Fruit fly (Drosophila melanogaster): Measurements from ENCODE around the gene CG3793.

Gene CG3793

dm6 chr2L:15752096-15752495 is 11.9 kb upstream of the CG3793 start, which contains the start of gene Mtr4 (continued):
- TF ChIP-seq sqz (GFP tag; optimal IDR thresholded peaks at IDR 0.05) (no peak), CTCF (GFP tag; optimal IDR thresholded peaks at IDR 0.05) (no peak), D (optimal IDR thresholded peaks at IDR 0.05) (no peak), D (GFP tag; optimal IDR thresholded peaks at IDR 0.05) (no peak), trem (tag; optimal IDR thresholded peaks at IDR 0.05) (peak; percentile 3), crol (GFP tag; IDR thresholded peaks at IDR 0.05) (no peak), ato (GFP tag; IDR thresholded peaks at IDR 0.05; ENCODE audit: partially characterized antibody) (peak; percentile 19; the same call in 1 of the 2 replicates), CHES-1-like (GFP tag; optimal IDR thresholded peaks at IDR 0.05) (no peak), Dref (GFP tag; IDR thresholded peaks at IDR 0.05) (peak; percentile 79), CG30020 (tag; optimal IDR thresholded peaks at IDR 0.05) (peak; percentile 11), crp (GFP tag; optimal IDR thresholded peaks at IDR 0.05) (peak in 1 of 2 experiments; percentile 42), CG7963 (GFP tag; IDR thresholded peaks at IDR 0.05; ENCODE audit: partially characterized antibody) (peak; percentile 33; the same call in 1 of the 3 replicates), sens (GFP tag) (peak; percentile 33), CG17385 (GFP tag; optimal IDR thresholded peaks at IDR 0.05) (no peak), CG10209 (GFP tag; optimal IDR thresholded peaks at IDR 0.05) (no peak), CG4424 (GFP tag; optimal IDR thresholded peaks at IDR 0.05) (no peak), bbx (GFP tag; IDR thresholded peaks at IDR 0.05; ENCODE audit: partially characterized antibody) (peak; percentile 67), Atf6 (GFP tag; IDR thresholded peaks at IDR 0.05) (no peak), CG17612 (GFP tag; IDR thresholded peaks at IDR 0.05) (no peak), dimm (GFP tag; IDR thresholded peaks at IDR 0.05) (no peak), CG14860 (GFP tag; IDR thresholded peaks at IDR 0.05; ENCODE audit: partially characterized antibody) (no peak), Dp (GFP tag; optimal IDR thresholded peaks at IDR 0.05) (peak; percentile 35), CG7839 (tag; optimal IDR thresholded peaks at IDR 0.05) (no peak), CG6791 (GFP tag; IDR thresholded peaks at IDR 0.05; ENCODE audit: partially characterized antibody) (peak; percentile 44; the same call in 1 of the 3 replicates), CG13287 (GFP tag; IDR thresholded peaks at IDR 0.05; ENCODE audit: partially characterized antibody) (peak; percentile 60), MBD-R2 (GFP tag; IDR thresholded peaks at IDR 0.05) (peak; percentile 71), nerfin-2 (GFP tag; IDR thresholded peaks at IDR 0.05; ENCODE audit: partially characterized antibody) (peak; percentile 53; the same call in 1 of the 2 replicates), Abd-B (GFP tag; optimal IDR thresholded peaks at IDR 0.05) (no peak), onecut (GFP tag; IDR thresholded peaks at IDR 0.05) (no peak), slou (GFP tag; optimal IDR thresholded peaks at IDR 0.05) (no peak), CG13296 (GFP tag; optimal IDR thresholded peaks at IDR 0.05) (no peak), Max (GFP tag; optimal IDR thresholded peaks at IDR 0.05) (no peak), CG4617 (GFP tag; optimal IDR thresholded peaks at IDR 0.05; ENCODE audit: borderline replicate concordance) (peak; percentile 18), Doc3 (GFP tag; IDR thresholded peaks at IDR 0.05; ENCODE audit: partially characterized antibody) (0 out of 3 replicates have a peak, but pooled peaks have one; percentile 34), CG8359 (GFP tag; optimal IDR thresholded peaks at IDR 0.05; ENCODE audit: borderline replicate concordance) (no peak)

- peak; percentile 7 for TF ChIP-seq sd (tag; optimal IDR thresholded peaks at IDR 0.05)
- TF ChIP-seq Pdp1 (GFP tag; optimal IDR thresholded peaks at IDR 0.05), result peak in 1 of 2 experiments; percentile 89
- peak; percentile 82 for TF ChIP-seq z (GFP tag; IDR thresholded peaks at IDR 0.05)
- peak; percentile 2 for TF ChIP-seq CG12769 (tag; optimal IDR thresholded peaks at IDR 0.05)
- no peak for TF ChIP-seq CG3995 (GFP tag; optimal IDR thresholded peaks at IDR 0.05)
- no peak for TF ChIP-seq CG5953 (GFP tag; IDR thresholded peaks at IDR 0.05)
- TF ChIP-seq CG9437 (GFP tag; optimal IDR thresholded peaks at IDR 0.05), result peak; percentile 80
- peak; percentile 5 for TF ChIP-seq CG2120 (GFP tag; optimal IDR thresholded peaks at IDR 0.05)
- peak; percentile 21 for TF ChIP-seq kni (GFP tag; optimal IDR thresholded peaks at IDR 0.05)
- TF ChIP-seq CG6175 (GFP tag; IDR thresholded peaks at IDR 0.05), result no peak
- TF ChIP-seq prd (optimal IDR thresholded peaks at IDR 0.05), result no peak
- TF ChIP-seq prd (GFP tag; IDR thresholded peaks at IDR 0.05), result 0 out of 3 replicates have a peak, but pooled peaks have one; percentile 12
- TF ChIP-seq vvl (GFP tag; IDR thresholded peaks at IDR 0.05), result peak; percentile 44
- TF ChIP-seq CG2199 (GFP tag; IDR thresholded peaks at IDR 0.05), result peak; percentile 54; the same call in 1 of the 3 replicates
- TF ChIP-seq hb (GFP tag; IDR thresholded peaks at IDR 0.05; ENCODE audit: partially characterized antibody), result no peak
- peak in 1 of 2 experiments; percentile 73 for TF ChIP-seq Hr78 (GFP tag; optimal IDR thresholded peaks at IDR 0.05)
- TF ChIP-seq row (GFP tag; IDR thresholded peaks at IDR 0.05), result peak; percentile 27; the same call in 1 of the 3 replicates
Measured at dm6 chr2L:15760666-15761065, 3.4 kb upstream of the CG3793 start.

Data from whole organism, embryonic.